Fruit fly (Drosophila melanogaster): ENCODE results near the gene GstD4.

- no peak for TF ChIP-seq OdsH (GFP tag; optimal IDR thresholded peaks at IDR 0.05)
- TF ChIP-seq Mio (GFP tag; optimal IDR thresholded peaks at IDR 0.05), result no peak
- no peak for TF ChIP-seq rgr (GFP tag; optimal IDR thresholded peaks at IDR 0.05)
- no peak for TF ChIP-seq Hr78 (GFP tag; optimal IDR thresholded peaks at IDR 0.05)
- TF ChIP-seq psq (GFP tag; optimal IDR thresholded peaks at IDR 0.05), result no peak
These were observed 22.0 kb downstream of the GstD4 start, which contains the start of the genes CG10096 and CG10097 for dm6 chr3R:12395880-12396279.

Measured in whole organism, wandering third instar larva.